Fruit fly (Drosophila melanogaster): ENCODE data around the gene OtopLa.

Gene OtopLa

dm6 chrX:5648437-5648959, at the start of gene OtopLa (continued):
- TF ChIP-seq Hr78 (GFP tag; optimal IDR thresholded peaks at IDR 0.05) (no peak), gem (tag; optimal IDR thresholded peaks at IDR 0.05) (peak; percentile 89), CG13424 (tag; optimal IDR thresholded peaks at IDR 0.05) (peak; percentile 85), tgo (GFP tag; IDR thresholded peaks at IDR 0.05) (peak; percentile 84), CG10209 (GFP tag; optimal IDR thresholded peaks at IDR 0.05) (peak; percentile 83), CG10654 (GFP tag; optimal IDR thresholded peaks at IDR 0.05) (peak; percentile 73), br (optimal IDR thresholded peaks at IDR 0.05) (no peak), Poxn (GFP tag; IDR thresholded peaks at IDR 0.05) (0 out of 2 replicates have a peak, but pooled peaks have one; percentile 15), CG31388 (GFP tag; optimal IDR thresholded peaks at IDR 0.05) (peak; percentile 60), CG32532 (GFP tag; IDR thresholded peaks at IDR 0.05) (peak; percentile 84), ato (GFP tag; IDR thresholded peaks at IDR 0.05; ENCODE audit: partially characterized antibody) (no peak), fd102C (GFP tag; optimal IDR thresholded peaks at IDR 0.05) (no peak), Dip2 (GFP tag; IDR thresholded peaks at IDR 0.05) (no peak), bbx (GFP tag; IDR thresholded peaks at IDR 0.05; ENCODE audit: partially characterized antibody) (no peak), Oaz (GFP tag; IDR thresholded peaks at IDR 0.05) (peak; percentile 69), CG16863 (GFP tag; optimal IDR thresholded peaks at IDR 0.05) (peak; percentile 78), cad (GFP tag; optimal IDR thresholded peaks at IDR 0.05) (no peak), CG32767 (GFP tag; IDR thresholded peaks at IDR 0.05) (peak; percentile 87), dysf (GFP tag; IDR thresholded peaks at IDR 0.05) (peak; percentile 87), gcm (GFP tag; optimal IDR thresholded peaks at IDR 0.05) (peak; percentile 72), CG2678 (tag; optimal IDR thresholded peaks at IDR 0.05) (peak; percentile 86), CG17829 (tag; optimal IDR thresholded peaks at IDR 0.05) (peak; percentile 72), Lim3 (GFP tag; IDR thresholded peaks at IDR 0.05) (peak; percentile 57), Awh (GFP tag; IDR thresholded peaks at IDR 0.05) (peak; percentile 89), shn (GFP tag; optimal IDR thresholded peaks at IDR 0.05) (peak; percentile 20), CG16815 (GFP tag; optimal IDR thresholded peaks at IDR 0.05) (peak; percentile 56), nom (GFP tag; optimal IDR thresholded peaks at IDR 0.05) (peak; percentile 26), pan (optimal IDR thresholded peaks at IDR 0.05) (no peak), pan (GFP tag; optimal IDR thresholded peaks at IDR 0.05 in 1 of 2, IDR thresholded peaks at IDR 0.05 in 1 of 2) (peak in 1 of 2 experiments; percentile 87), Nf-YB (GFP tag; optimal IDR thresholded peaks at IDR 0.05) (peak; percentile 56), Lhr (GFP tag; optimal IDR thresholded peaks at IDR 0.05) (peak; percentile 54), pb (GFP tag; optimal IDR thresholded peaks at IDR 0.05) (peak; percentile 77), unpg (GFP tag; optimal IDR thresholded peaks at IDR 0.05) (peak; percentile 89), sug (tag; optimal IDR thresholded peaks at IDR 0.05) (peak; percentile 45), lab (GFP tag; optimal IDR thresholded peaks at IDR 0.05) (peak; percentile 90), GATAe (GFP tag; conservative IDR thresholded peaks at IDR 0.05) (peak; percentile 41; the same call in 1 of the 2 replicates), H2.0 (GFP tag; IDR thresholded peaks at IDR 0.05) (peak; percentile 83), MTF-1 (GFP tag; optimal IDR thresholded peaks at IDR 0.05; ENCODE audit: borderline replicate concordance) (peak; percentile 70), CG13296 (GFP tag; optimal IDR thresholded peaks at IDR 0.05) (peak; percentile 72), en (GFP tag; optimal IDR thresholded peaks at IDR 0.05) (peak; percentile 80), ssp (GFP tag; IDR thresholded peaks at IDR 0.05) (peak; percentile 63), grau (tag; optimal IDR thresholded peaks at IDR 0.05) (peak; percentile 77), CG6272 (GFP tag; IDR thresholded peaks at IDR 0.05) (peak; percentile 81), tio (GFP tag; optimal IDR thresholded peaks at IDR 0.05) (peak; percentile 64), sim (GFP tag; IDR thresholded peaks at IDR 0.05) (peak; percentile 67; the same call in 1 of the 2 replicates), Atf3 (GFP tag; optimal IDR thresholded peaks at IDR 0.05) (peak; percentile 63), Antp (GFP tag; optimal IDR thresholded peaks at IDR 0.05) (peak; percentile 81), NC2α (GFP tag; optimal IDR thresholded peaks at IDR 0.05) (peak; percentile 44), NK7.1 (GFP tag; optimal IDR thresholded peaks at IDR 0.05) (peak; percentile 74), maf-S (GFP tag; optimal IDR thresholded peaks at IDR 0.05) (peak; percentile 56), CG4854 (GFP tag; optimal IDR thresholded peaks at IDR 0.05) (peak; percentile 69)
